Fruit fly (Drosophila melanogaster): Measurements from ENCODE around the gene CG13308.

Gene CG13308

DNA sequence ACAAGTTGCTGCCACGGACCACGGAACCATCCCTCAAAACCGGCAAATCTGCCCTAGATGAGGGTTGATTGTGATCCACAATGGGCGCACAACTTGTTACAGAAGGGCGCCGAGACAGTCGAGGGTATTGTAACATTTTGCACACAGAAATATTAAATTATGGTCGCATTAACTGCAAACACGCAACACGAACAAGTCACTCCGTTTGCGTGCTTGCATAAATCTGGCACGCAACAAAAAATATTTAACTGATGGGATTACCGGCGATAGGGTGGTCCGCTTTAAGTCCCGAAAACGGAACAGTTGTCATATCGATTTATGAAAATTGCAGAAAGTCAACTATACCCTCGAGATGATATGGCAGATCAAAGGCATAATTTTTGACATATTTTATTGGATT, 43.6 kb downstream of the CG13308 start:
- TF ChIP-seq CG12605 (GFP tag; IDR thresholded peaks at IDR 0.05) (no peak), CG8301 (tag; optimal IDR thresholded peaks at IDR 0.05) (no peak), CG15710 (tag; optimal IDR thresholded peaks at IDR 0.05) (no peak), CG34367 (tag; optimal IDR thresholded peaks at IDR 0.05) (no peak), Ets98B (GFP tag; IDR thresholded peaks at IDR 0.05) (no peak), CG32121 (GFP tag; IDR thresholded peaks at IDR 0.05) (no peak), CG17806 (tag; optimal IDR thresholded peaks at IDR 0.05) (no peak), rn (GFP tag; IDR thresholded peaks at IDR 0.05) (no peak), Pif1B (GFP tag; optimal IDR thresholded peaks at IDR 0.05) (no peak), EcR (GFP tag; optimal IDR thresholded peaks at IDR 0.05) (no peak), CG14655 (GFP tag; optimal IDR thresholded peaks at IDR 0.05) (no peak), CG10348 (GFP tag; IDR thresholded peaks at IDR 0.05) (no peak), CG9948 (tag; optimal IDR thresholded peaks at IDR 0.05) (no peak)

DNA sequence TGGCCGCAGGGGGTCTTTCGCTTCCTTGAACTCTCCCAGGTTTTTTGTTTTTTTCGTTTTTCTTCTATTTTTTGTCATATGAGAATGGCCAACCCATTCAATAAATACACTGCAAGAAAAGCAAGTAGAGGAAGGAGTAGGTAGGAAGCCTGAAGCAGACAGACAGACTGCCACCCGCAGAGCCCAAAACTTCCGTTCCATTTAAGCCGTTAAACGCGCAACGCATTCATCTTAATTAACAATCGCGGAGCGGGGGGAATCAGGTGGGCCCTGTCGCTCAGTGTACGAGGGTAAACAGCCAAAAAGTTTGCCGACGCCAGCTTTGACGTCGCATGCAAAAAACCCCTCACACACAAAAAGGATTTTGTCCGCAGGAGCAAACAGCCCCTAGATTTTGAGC, 44.6 kb downstream of the CG13308 start:
- no peak for TF ChIP-seq Ets98B (GFP tag; IDR thresholded peaks at IDR 0.05)
- no peak for TF ChIP-seq CG13204 (GFP tag; optimal IDR thresholded peaks at IDR 0.05)
- no peak for TF ChIP-seq CG15710 (tag; optimal IDR thresholded peaks at IDR 0.05)
- TF ChIP-seq CG8301 (tag; optimal IDR thresholded peaks at IDR 0.05), result no peak
- TF ChIP-seq gl (tag; optimal IDR thresholded peaks at IDR 0.05), result no peak
- TF ChIP-seq Snoo (tag; optimal IDR thresholded peaks at IDR 0.05), result no peak
- TF ChIP-seq CG17806 (tag; optimal IDR thresholded peaks at IDR 0.05), result no peak
- no peak for TF ChIP-seq EcR (GFP tag; optimal IDR thresholded peaks at IDR 0.05)
- no peak for TF ChIP-seq Pif1B (GFP tag; optimal IDR thresholded peaks at IDR 0.05)
- TF ChIP-seq CG10348 (GFP tag; IDR thresholded peaks at IDR 0.05), result no peak

DNA sequence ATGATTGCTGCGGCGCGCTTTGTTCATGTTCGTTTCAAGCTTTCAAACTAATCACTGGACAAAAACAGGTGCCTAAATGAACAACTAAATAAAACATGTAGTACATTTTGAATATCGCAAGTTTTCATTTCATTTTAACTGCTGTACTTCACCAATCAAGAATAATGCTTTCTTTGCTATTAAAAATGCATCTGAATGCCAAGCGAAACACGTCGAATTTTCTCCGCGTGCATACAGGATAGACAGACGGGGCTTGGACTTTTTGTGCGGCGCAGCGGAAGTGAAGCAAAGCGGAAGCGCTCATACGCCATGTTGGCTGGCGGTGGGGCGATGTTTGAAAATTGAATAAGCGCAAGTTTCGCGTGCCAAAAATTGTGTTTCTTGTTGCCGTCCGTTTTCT, 45.0 kb downstream of the CG13308 start:
- TF ChIP-seq CG32121 (GFP tag; IDR thresholded peaks at IDR 0.05), result 0 out of 2 replicates have a peak, but pooled peaks have one; percentile 18
- peak; percentile 43; the same call in 1 of the 3 replicates for TF ChIP-seq CG4496 (GFP tag; IDR thresholded peaks at IDR 0.05)
- TF ChIP-seq fd96Ca (GFP tag; IDR thresholded peaks at IDR 0.05), result 0 out of 3 replicates have a peak, but pooled peaks have one; percentile 44
- peak; percentile 30 for TF ChIP-seq CG8301 (tag; optimal IDR thresholded peaks at IDR 0.05)
- no peak for TF ChIP-seq gl (tag; optimal IDR thresholded peaks at IDR 0.05)
- peak; percentile 19 for TF ChIP-seq CG14655 (GFP tag; optimal IDR thresholded peaks at IDR 0.05)

DNA sequence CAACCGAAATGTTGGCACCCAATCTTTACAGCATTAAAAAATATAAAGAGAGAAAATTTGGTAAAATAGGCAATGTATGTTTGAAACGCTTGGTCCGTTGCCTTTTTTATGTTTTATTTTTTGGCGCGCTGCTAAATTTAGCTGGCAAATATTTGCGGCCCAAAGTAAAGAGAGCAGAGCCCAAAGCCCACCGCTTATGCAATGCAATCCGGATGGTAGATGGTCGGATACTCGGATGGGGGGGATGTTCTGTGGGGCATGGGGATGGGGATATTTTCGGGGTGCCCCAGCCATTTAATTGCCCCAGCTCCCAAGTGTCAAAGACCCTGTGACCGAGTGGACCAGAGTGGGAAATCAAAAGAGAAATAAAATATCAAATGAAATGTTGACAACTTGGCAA, 46.9 kb downstream of the CG13308 start:
- TF ChIP-seq CG32121 (GFP tag; IDR thresholded peaks at IDR 0.05), result peak; percentile 56
- TF ChIP-seq gl (tag; optimal IDR thresholded peaks at IDR 0.05), result no peak
- no peak for TF ChIP-seq Pif1A (GFP tag; optimal IDR thresholded peaks at IDR 0.05)

DNA sequence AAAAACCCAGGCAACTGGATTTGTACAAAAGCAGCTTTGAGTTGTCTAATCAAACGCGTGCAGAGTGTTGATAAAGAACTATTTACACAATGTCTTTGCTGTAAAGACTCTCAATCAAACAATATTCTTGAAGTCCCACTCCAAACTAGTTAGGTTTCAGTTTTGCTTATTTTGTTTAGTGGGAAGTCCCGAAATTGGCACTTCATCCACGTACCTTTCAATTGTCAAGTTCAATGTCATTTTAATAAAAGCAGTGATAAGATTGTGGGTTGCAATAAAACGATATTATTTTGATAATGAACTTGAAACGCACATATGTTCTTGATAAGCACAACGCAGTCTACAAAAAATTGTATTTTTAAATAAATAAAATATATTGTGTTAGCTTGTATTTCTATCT, 48.5 kb downstream of the CG13308 start:
- TF ChIP-seq rn (GFP tag; IDR thresholded peaks at IDR 0.05) (no peak), CG9948 (tag; optimal IDR thresholded peaks at IDR 0.05) (no peak), CG17806 (tag; optimal IDR thresholded peaks at IDR 0.05) (no peak), CG8301 (tag; optimal IDR thresholded peaks at IDR 0.05) (no peak), CG4496 (GFP tag; IDR thresholded peaks at IDR 0.05) (no peak), Ets98B (GFP tag; IDR thresholded peaks at IDR 0.05) (no peak), CG12605 (GFP tag; IDR thresholded peaks at IDR 0.05) (no peak), CG14655 (GFP tag; optimal IDR thresholded peaks at IDR 0.05) (no peak), Pif1A (GFP tag; optimal IDR thresholded peaks at IDR 0.05) (no peak), CG32121 (GFP tag; IDR thresholded peaks at IDR 0.05) (no peak), CG10348 (GFP tag; IDR thresholded peaks at IDR 0.05) (no peak), Pif1B (GFP tag; optimal IDR thresholded peaks at IDR 0.05) (no peak), CG8159 (tag; optimal IDR thresholded peaks at IDR 0.05) (no peak), EcR (GFP tag; optimal IDR thresholded peaks at IDR 0.05) (no peak), D1 (tag; optimal IDR thresholded peaks at IDR 0.05) (no peak), gl (tag; optimal IDR thresholded peaks at IDR 0.05) (no peak), CG34367 (tag; optimal IDR thresholded peaks at IDR 0.05) (no peak), fd96Ca (GFP tag; IDR thresholded peaks at IDR 0.05) (no peak)

DNA sequence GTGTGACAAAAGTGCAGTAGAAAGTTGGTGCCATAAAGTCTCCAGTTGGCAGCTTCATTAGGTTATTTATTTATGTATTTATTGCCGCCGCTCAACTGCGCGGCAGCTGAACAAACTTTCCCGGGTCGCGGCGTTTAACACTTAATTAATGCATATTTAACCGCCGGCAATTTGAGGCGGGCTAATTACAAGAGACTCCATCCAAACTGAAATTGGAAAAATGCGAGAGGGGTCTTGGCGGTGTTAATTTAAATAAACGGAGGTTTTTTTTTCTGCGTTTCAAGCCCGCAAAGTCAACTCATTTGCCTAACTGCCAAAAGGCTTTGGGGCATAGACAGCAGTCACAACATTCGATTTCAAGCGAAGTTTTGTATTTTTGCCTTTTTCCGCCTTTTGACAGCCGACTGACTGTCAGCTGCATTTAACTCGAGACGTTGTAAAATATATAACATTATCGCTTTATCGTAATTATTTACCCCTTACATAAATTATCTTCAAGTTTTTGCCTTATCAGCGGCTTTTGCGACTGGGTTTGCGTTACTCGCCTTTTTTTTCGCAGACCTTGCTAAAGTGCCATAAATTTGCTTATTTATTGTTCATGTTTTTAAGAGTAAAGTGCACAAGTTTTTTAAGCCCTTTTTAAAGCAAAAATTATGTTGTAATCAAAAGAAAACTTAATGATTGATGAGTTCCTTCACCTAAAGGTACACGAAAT, 49.5 kb downstream of the CG13308 start:
- TF ChIP-seq CG9948 (tag; optimal IDR thresholded peaks at IDR 0.05) (no peak), Pif1A (GFP tag; optimal IDR thresholded peaks at IDR 0.05) (no peak), gl (tag; optimal IDR thresholded peaks at IDR 0.05) (no peak), CG4496 (GFP tag; IDR thresholded peaks at IDR 0.05) (no peak), CG15710 (tag; optimal IDR thresholded peaks at IDR 0.05) (no peak), CG14655 (GFP tag; optimal IDR thresholded peaks at IDR 0.05) (no peak), Snoo (tag; optimal IDR thresholded peaks at IDR 0.05) (no peak), EcR (GFP tag; optimal IDR thresholded peaks at IDR 0.05) (no peak), CG13204 (GFP tag; optimal IDR thresholded peaks at IDR 0.05) (no peak), CG10348 (GFP tag; IDR thresholded peaks at IDR 0.05) (no peak), CG12605 (GFP tag; IDR thresholded peaks at IDR 0.05) (no peak), Ets98B (GFP tag; IDR thresholded peaks at IDR 0.05) (no peak), CG8301 (tag; optimal IDR thresholded peaks at IDR 0.05) (no peak), D1 (tag; optimal IDR thresholded peaks at IDR 0.05) (no peak), fd96Ca (GFP tag; IDR thresholded peaks at IDR 0.05) (no peak), CG17806 (tag; optimal IDR thresholded peaks at IDR 0.05) (no peak), rn (GFP tag; IDR thresholded peaks at IDR 0.05) (no peak), CG32121 (GFP tag; IDR thresholded peaks at IDR 0.05) (no peak), Pif1B (GFP tag; optimal IDR thresholded peaks at IDR 0.05) (no peak)

All from whole organism, pupa.